Comparison of ENCODE assay signal across 1 fruit fly cellular context in genomic region chr3L:2480470-2480869, dm6.
TF ChIP-seq lines count a peak whose summit lies in the region.

No protein-coding gene starts in this region.

TF ChIP-seq in whole organism, embryonic, 481 proteins besides CTCF, POLR2A, EP300 and RAD21 (continued from another document):
- TF ChIP-seq nerfin-2 (GFP tag; IDR thresholded peaks at IDR 0.05; lab: Robert Waterston, UW; ENCODE audit: partially characterized antibody): no peak
